Worm (Caenorhabditis elegans): ENCODE data around the gene jmjd-2.

jmjd-2 gene

DNA sequence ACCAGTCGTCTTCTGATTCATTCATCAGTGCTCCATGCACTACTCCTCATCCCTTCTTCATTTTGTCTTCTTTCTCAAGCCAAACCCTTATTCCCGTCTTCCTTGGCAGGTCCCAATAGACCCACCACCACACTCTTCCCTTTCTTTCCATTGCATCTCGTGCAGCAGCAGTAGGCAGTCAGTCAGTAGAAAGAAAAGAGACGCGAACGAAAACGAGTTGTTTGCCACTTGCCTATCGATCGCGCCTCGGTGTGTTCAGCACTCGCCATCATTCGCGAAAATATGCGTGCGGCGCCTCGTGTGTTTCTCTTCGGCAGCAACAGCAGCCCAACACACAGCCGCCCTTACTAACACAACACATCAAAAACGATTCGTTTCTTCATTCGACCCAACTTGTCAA lies 6.1 kb upstream of the jmjd-2 start (continued):
- TF ChIP-seq pax-1 (tag; optimal IDR thresholded peaks at IDR 0.05) (no peak), ceh-48 (tag; optimal IDR thresholded peaks at IDR 0.05) (peak; percentile 68), pag-3 (tag; optimal IDR thresholded peaks at IDR 0.05; ENCODE audit: borderline replicate concordance) (no peak), eyg-1 (tag; optimal IDR thresholded peaks at IDR 0.05) (no peak), dmd-4 (tag; optimal IDR thresholded peaks at IDR 0.05; ENCODE audit: borderline replicate concordance) (peak; percentile 28), madf-2 (tag; optimal IDR thresholded peaks at IDR 0.05) (peak; percentile 99), ceh-19 (GFP tag; optimal IDR thresholded peaks at IDR 0.05) (peak; percentile 33), hlh-15 (tag; optimal IDR thresholded peaks at IDR 0.05) (no peak), C08G9.2 (tag; optimal IDR thresholded peaks at IDR 0.05) (no peak), Y22D7AL.16 (tag; optimal IDR thresholded peaks at IDR 0.05) (no peak), lim-6 (tag; optimal IDR thresholded peaks at IDR 0.05) (no peak), K09A11.1 (tag; optimal IDR thresholded peaks at IDR 0.05; ENCODE audit: insufficient read depth) (no peak), fkh-6 (tag; optimal IDR thresholded peaks at IDR 0.05) (no peak), ceh-45 (GFP tag; IDR thresholded peaks at IDR 0.05) (no peak), ets-4 (tag; optimal IDR thresholded peaks at IDR 0.05) (no peak), ceh-6 (GFP tag; optimal IDR thresholded peaks at IDR 0.05) (peak; percentile 8), elt-4 (tag; optimal IDR thresholded peaks at IDR 0.05) (no peak), fax-1 (tag; optimal IDR thresholded peaks at IDR 0.05) (no peak), ceh-31 (tag; optimal IDR thresholded peaks at IDR 0.05) (peak; percentile 62), ceh-24 (tag; optimal IDR thresholded peaks at IDR 0.05) (no peak), ztf-16 (tag; optimal IDR thresholded peaks at IDR 0.05) (no peak), tbx-2 (tag; optimal IDR thresholded peaks at IDR 0.05) (peak; percentile 67), lin-11 (tag; optimal IDR thresholded peaks at IDR 0.05) (peak; percentile 29), unc-42 (tag; optimal IDR thresholded peaks at IDR 0.05) (peak; percentile 40), zip-5 (tag; optimal IDR thresholded peaks at IDR 0.05) (no peak), nhr-232 (tag; optimal IDR thresholded peaks at IDR 0.05) (no peak), elt-2 (tag; optimal IDR thresholded peaks at IDR 0.05) (no peak), ceh-2 (tag; optimal IDR thresholded peaks at IDR 0.05) (no peak), T23F11.4 (GFP tag; optimal IDR thresholded peaks at IDR 0.05) (no peak), sdc-2 (tag; optimal IDR thresholded peaks at IDR 0.05) (peak; percentile 30), nhr-11 (tag; optimal IDR thresholded peaks at IDR 0.05) (no peak)

DNA sequence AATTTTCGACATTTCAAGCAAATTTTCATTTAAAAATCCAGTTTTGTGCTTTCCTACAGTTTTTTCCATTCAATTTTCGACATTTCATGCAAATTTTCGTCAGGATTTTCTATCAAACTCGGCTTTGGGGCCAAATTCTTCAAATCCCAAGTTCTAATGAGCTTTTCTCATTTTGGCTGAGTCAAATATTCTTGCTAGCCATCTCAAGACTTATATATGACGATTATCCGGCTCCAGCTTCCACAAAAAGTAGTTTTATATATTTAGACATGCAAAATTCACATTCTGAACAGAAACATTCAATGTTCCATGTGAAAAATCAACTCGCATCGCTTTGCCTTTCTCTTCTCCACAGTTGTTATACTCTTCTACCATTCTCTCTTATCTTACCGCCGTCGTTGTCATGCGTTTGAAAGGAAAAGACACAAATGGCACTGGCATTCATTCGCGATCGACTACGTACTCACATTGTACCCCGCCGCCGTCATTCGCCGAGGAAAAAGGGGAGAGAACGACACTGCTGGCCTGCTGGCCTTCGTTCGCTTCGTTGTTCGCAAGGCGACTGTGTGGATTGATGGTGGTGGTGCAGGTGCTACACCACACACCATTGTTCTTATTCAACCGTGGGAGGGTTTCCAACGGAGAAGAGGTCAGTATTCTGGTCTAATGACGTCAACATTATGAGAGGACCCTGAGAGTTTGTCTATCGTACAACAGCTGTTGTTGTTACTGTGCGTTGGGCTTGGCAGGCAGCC lies 4.5 kb upstream of the jmjd-2 start:
- TF ChIP-seq dmd-4 (tag; optimal IDR thresholded peaks at IDR 0.05; ENCODE audit: borderline replicate concordance) = no peak
- TF ChIP-seq ahr-1 (tag; optimal IDR thresholded peaks at IDR 0.05) = no peak
- TF ChIP-seq rnt-1 (tag; optimal IDR thresholded peaks at IDR 0.05) = peak; percentile 10
- TF ChIP-seq ceh-45 (GFP tag; IDR thresholded peaks at IDR 0.05) = 0 out of 2 replicates have a peak, but pooled peaks have one; percentile 27
- TF ChIP-seq ets-4 (tag; optimal IDR thresholded peaks at IDR 0.05) = no peak
- TF ChIP-seq fkh-10 (GFP tag; optimal IDR thresholded peaks at IDR 0.05) = no peak
- TF ChIP-seq che-1 (tag; optimal IDR thresholded peaks at IDR 0.05) = no peak
- TF ChIP-seq Y22D7AL.16 (tag; optimal IDR thresholded peaks at IDR 0.05) = no peak
- no peak for TF ChIP-seq ceh-22 (tag; optimal IDR thresholded peaks at IDR 0.05)
- TF ChIP-seq eyg-1 (tag; optimal IDR thresholded peaks at IDR 0.05) = no peak
- TF ChIP-seq gmeb-2 (tag; optimal IDR thresholded peaks at IDR 0.05) = no peak
- no peak for TF ChIP-seq T23F11.4 (GFP tag; optimal IDR thresholded peaks at IDR 0.05)
- TF ChIP-seq madf-2 (tag; optimal IDR thresholded peaks at IDR 0.05) = peak; percentile 91
- TF ChIP-seq ceh-18 (tag; optimal IDR thresholded peaks at IDR 0.05) = no peak
- TF ChIP-seq odd-2 (tag; optimal IDR thresholded peaks at IDR 0.05) = no peak
- TF ChIP-seq mec-3 (tag; optimal IDR thresholded peaks at IDR 0.05; ENCODE audit: borderline replicate concordance) = no peak
- TF ChIP-seq C38D4.7 (GFP tag; optimal IDR thresholded peaks at IDR 0.05) = no peak
- no peak for TF ChIP-seq ztf-16 (tag; optimal IDR thresholded peaks at IDR 0.05)
- TF ChIP-seq unc-55 (GFP tag; optimal IDR thresholded peaks at IDR 0.05) = peak; percentile 6
- TF ChIP-seq ceh-14 (tag; optimal IDR thresholded peaks at IDR 0.05) = no peak
- no peak for TF ChIP-seq dve-1 (tag; optimal IDR thresholded peaks at IDR 0.05)
- no peak for TF ChIP-seq hlh-15 (tag; optimal IDR thresholded peaks at IDR 0.05)
- TF ChIP-seq pat-9 (tag; optimal IDR thresholded peaks at IDR 0.05) = no peak
- TF ChIP-seq K02D7.2 (tag; optimal IDR thresholded peaks at IDR 0.05) = no peak
- no peak for TF ChIP-seq unc-86 (tag; optimal IDR thresholded peaks at IDR 0.05)
- no peak for TF ChIP-seq pha-2 (tag; optimal IDR thresholded peaks at IDR 0.05)
- TF ChIP-seq ref-2 (tag; optimal IDR thresholded peaks at IDR 0.05) = peak; percentile 86
- peak; percentile 44 for TF ChIP-seq nfya-1 (tag; optimal IDR thresholded peaks at IDR 0.05)
- peak; percentile 46 for TF ChIP-seq hlh-30 (tag; optimal IDR thresholded peaks at IDR 0.05; ENCODE audit: insufficient read depth)

Data from whole organism, late embryonic.